Worm (Caenorhabditis elegans) whole organism, L4 larva: ENCODE measurements around the gene sre-41.

Source experiments
- ZK546.5 ChIP-seq, 2 experiments: sonication (generic microtip); optimal IDR thresholded peaks; 2 replicates each; lab custom pipeline; 2017; ENCODE audit warnings: missing biosample characterization in 2 of 2, missing genetic modification characterization in 2 of 2
- aha-1 ChIP-seq: fragments of 150-350 bp; peaks from one replicate; lab custom pipeline; 2014; ENCODE audit warnings: missing biosample characterization, missing genetic modification characterization
- ama-1 ChIP-seq: fragments of 150-350 bp; optimal IDR thresholded peaks from 2 replicates; lab custom pipeline; 2014; ENCODE audit warnings: inconsistent platforms, mixed read lengths
- ceh-44 ChIP-seq: fragments of 200-800 bp; sonication (Bioruptor generic); IDR thresholded peaks from 2 replicates; pipeline ENCODE4 v1.3.6; 2022; ENCODE audit warnings: missing genetic modification reagents, missing genetic modification characterization, missing compliant biosample characterization
- dmd-6 ChIP-seq: fragments of 200-800 bp; sonication (Bioruptor generic); IDR thresholded peaks from 2 replicates; pipeline ENCODE4 v1.3.6; 2022; ENCODE audit warnings: missing genetic modification reagents, missing genetic modification characterization, missing compliant biosample characterization
- fkh-10 ChIP-seq: fragments of 150-350 bp; optimal IDR thresholded peaks from 2 replicates; lab custom pipeline; 2014; ENCODE audit warnings: missing biosample characterization, missing genetic modification reagents, missing genetic modification characterization
- fos-1 ChIP-seq: fragments of 150-350 bp; optimal IDR thresholded peaks from 2 replicates; lab custom pipeline; 2014; ENCODE audit warnings: missing biosample characterization, missing genetic modification characterization
- gei-8 ChIP-seq: fragments of 200-800 bp; sonication (Bioruptor generic); optimal IDR thresholded peaks from 2 replicates; lab custom pipeline; 2018; ENCODE audit warnings: mild to moderate bottlenecking, missing genetic modification characterization, missing compliant biosample characterization
- nhr-102 ChIP-seq: sonication (generic microtip); optimal IDR thresholded peaks from 2 replicates; lab custom pipeline; 2016; ENCODE audit warnings: mild to moderate bottlenecking, missing genetic modification characterization, moderate library complexity, missing compliant biosample characterization
- nhr-28 ChIP-seq: fragments of 150-350 bp; optimal IDR thresholded peaks from 2 replicates; lab custom pipeline; 2014; ENCODE audit warnings: missing biosample characterization, missing genetic modification characterization
- nhr-6 ChIP-seq: fragments of 150-350 bp; optimal IDR thresholded peaks from 2 replicates; lab custom pipeline; 2014; ENCODE audit warnings: missing biosample characterization, missing genetic modification characterization
- pqm-1 ChIP-seq: sonication (generic microtip); optimal IDR thresholded peaks from 2 replicates; lab custom pipeline; 2017; ENCODE audit warnings: missing biosample characterization, missing genetic modification characterization
- unc-62 ChIP-seq, 3 experiments: fragments of 150-350 bp in 1 of 3; sonication (generic microtip); optimal IDR thresholded peaks in 2 of 3; peaks in 1 of 3; 1 replicate in 1 of 3; 2 replicates in 2 of 3; lab custom pipeline; 2014 to 2017; ENCODE audit warnings: missing biosample characterization in 3 of 3, missing genetic modification characterization in 3 of 3, missing genetic modification reagents in 3 of 3, missing genotype in 1 of 3
- zip-2 ChIP-seq: fragments of 150-350 bp; optimal IDR thresholded peaks from 2 replicates; lab custom pipeline; 2014; ENCODE audit warnings: missing biosample characterization, missing genetic modification characterization

- TF ChIP-seq gei-8 (GFP tag; lab: Kevin White, UChicago) (no peak), nhr-6 (tag; lab: Kevin White, UChicago) (peak; percentile 35), ama-1 (lab: Kevin White, UChicago) (no peak), ZK546.5 (tag; optimal IDR thresholded peaks at IDR 0.05; lab: Kevin White, UChicago) (no peak), dmd-6 (GFP tag; lab: Robert Waterston, UW) (no peak), zip-2 (tag; lab: Kevin White, UChicago) (no peak), fos-1 (tag; lab: Kevin White, UChicago) (no peak), pqm-1 (tag; lab: Kevin White, UChicago) (no peak), fkh-10 (GFP tag; lab: Kevin White, UChicago) (no peak), nhr-28 (tag; lab: Kevin White, UChicago) (no peak), ceh-44 (GFP tag; lab: Robert Waterston, UW) (no peak), nhr-102 (no peak), aha-1 (tag; lab: Kevin White, UChicago) (no peak), unc-62 (GFP tag; optimal IDR thresholded peaks at IDR 0.05 in 1 of 2; lab: Kevin White, UChicago) (no peak), unc-62 (tag; optimal IDR thresholded peaks at IDR 0.05; lab: Kevin White, UChicago) (no peak)
These were observed 9.3 kb upstream of the sre-41 start for ce11 chrII:12378793-12379192.
